Fruit fly (Drosophila melanogaster): Measurements from ENCODE around the gene CAH4.

The CAH4 gene

dm6 chr3R:24894419-24895206, 37.3 kb upstream of the CAH4 start, which contains the start of the genes CG31121 and CG11069 (continued):
- TF ChIP-seq ss (GFP tag; optimal IDR thresholded peaks at IDR 0.05): peak in 1 of 2 experiments; percentile 3
- no peak for TF ChIP-seq Met (GFP tag; optimal IDR thresholded peaks at IDR 0.05)
- TF ChIP-seq CG3032 (tag; optimal IDR thresholded peaks at IDR 0.05): no peak
- no peak for TF ChIP-seq CG8632 (GFP tag; optimal IDR thresholded peaks at IDR 0.05)
- no peak for TF ChIP-seq Sox14 (GFP tag; optimal IDR thresholded peaks at IDR 0.05)
- TF ChIP-seq cyc (GFP tag; optimal IDR thresholded peaks at IDR 0.05): no peak
- TF ChIP-seq Hr39 (GFP tag; optimal IDR thresholded peaks at IDR 0.05): no peak
- no peak for TF ChIP-seq esn (GFP tag; optimal IDR thresholded peaks at IDR 0.05)
- no peak for TF ChIP-seq achi (GFP tag; optimal IDR thresholded peaks at IDR 0.05)
- TF ChIP-seq CG6276 (GFP tag; optimal IDR thresholded peaks at IDR 0.05): no peak
- TF ChIP-seq acj6 (GFP tag; optimal IDR thresholded peaks at IDR 0.05): no peak
- TF ChIP-seq Smox (GFP tag; optimal IDR thresholded peaks at IDR 0.05): no peak
- TF ChIP-seq eg (GFP tag; IDR thresholded peaks at IDR 0.05): peak; percentile 59; the same call in 1 of the 3 replicates
- no peak for TF ChIP-seq Ets21C (GFP tag; optimal IDR thresholded peaks at IDR 0.05)
- TF ChIP-seq CG3919 (GFP tag; optimal IDR thresholded peaks at IDR 0.05): peak; percentile 6
- TF ChIP-seq CG8119 (GFP tag; IDR thresholded peaks at IDR 0.05): peak; percentile 29; the same call in 2 of the 3 replicates
- TF ChIP-seq Sox15 (GFP tag; optimal IDR thresholded peaks at IDR 0.05): no peak
- no peak for TF ChIP-seq CG11902 (GFP tag; optimal IDR thresholded peaks at IDR 0.05)
- TF ChIP-seq fd85E (GFP tag; optimal IDR thresholded peaks at IDR 0.05): no peak
- TF ChIP-seq net (GFP tag; optimal IDR thresholded peaks at IDR 0.05): peak; percentile 9
- no peak for TF ChIP-seq CG10631 (GFP tag; optimal IDR thresholded peaks at IDR 0.05)
- no peak for TF ChIP-seq spab (GFP tag; optimal IDR thresholded peaks at IDR 0.05)
- no peak for TF ChIP-seq CG32006 (GFP tag; optimal IDR thresholded peaks at IDR 0.05)

DNA sequence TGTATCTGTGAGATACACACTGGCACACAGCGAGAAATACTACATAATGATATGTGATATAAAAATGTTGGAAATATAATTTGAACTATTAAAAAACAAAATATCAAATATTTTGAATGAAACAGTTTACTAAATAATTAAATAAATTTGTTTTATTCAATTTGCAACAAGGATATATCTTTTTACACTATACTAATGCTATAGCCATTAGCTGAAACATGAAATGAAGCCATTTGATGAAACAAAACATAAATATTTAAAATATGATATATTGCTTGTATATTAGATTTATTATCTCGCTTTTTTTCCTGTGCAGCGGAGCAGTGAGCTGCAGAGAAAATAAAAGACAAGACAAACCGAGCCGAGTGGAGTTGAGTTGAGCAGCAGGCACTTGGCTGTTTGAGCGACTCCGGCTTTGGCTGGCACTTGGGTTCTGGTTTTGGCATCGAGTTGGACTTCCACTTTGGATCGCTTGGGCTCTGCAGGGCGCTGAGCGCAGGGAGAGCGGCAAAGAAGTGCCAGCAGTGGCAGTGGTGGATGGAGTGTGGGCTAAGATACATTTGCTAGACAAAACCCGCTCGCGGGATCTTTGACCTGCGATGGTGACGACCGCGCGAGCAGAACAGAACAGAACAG, 36.1 kb upstream of the CAH4 start:
- peak; percentile 63 for TF ChIP-seq Sox102F (GFP tag; optimal IDR thresholded peaks at IDR 0.05)
- TF ChIP-seq Eip75B (GFP tag; optimal IDR thresholded peaks at IDR 0.05): peak; percentile 53
- TF ChIP-seq OdsH (GFP tag; optimal IDR thresholded peaks at IDR 0.05): peak; percentile 86
- peak; percentile 90 for TF ChIP-seq achi (GFP tag; optimal IDR thresholded peaks at IDR 0.05)
- TF ChIP-seq CG10631 (GFP tag; optimal IDR thresholded peaks at IDR 0.05): peak; percentile 88
- TF ChIP-seq dac (GFP tag; optimal IDR thresholded peaks at IDR 0.05): peak; percentile 62
- peak; percentile 72 for TF ChIP-seq topi (GFP tag; optimal IDR thresholded peaks at IDR 0.05)
- peak; percentile 76 for TF ChIP-seq Gug (GFP tag; IDR thresholded peaks at IDR 0.05)
- peak; percentile 19 for TF ChIP-seq Ets21C (GFP tag; optimal IDR thresholded peaks at IDR 0.05)
- TF ChIP-seq CG11762 (GFP tag; optimal IDR thresholded peaks at IDR 0.05; ENCODE audit: insufficient read depth): peak; percentile 80
- TF ChIP-seq CG11902 (GFP tag; optimal IDR thresholded peaks at IDR 0.05): peak; percentile 59
- TF ChIP-seq CG8632 (GFP tag; optimal IDR thresholded peaks at IDR 0.05): peak; percentile 79
- peak; percentile 90 for TF ChIP-seq CG32006 (GFP tag; optimal IDR thresholded peaks at IDR 0.05)
- TF ChIP-seq CG3032 (tag; optimal IDR thresholded peaks at IDR 0.05): peak; percentile 96
- TF ChIP-seq cyc (GFP tag; optimal IDR thresholded peaks at IDR 0.05): peak; percentile 74
- TF ChIP-seq Eip93F (GFP tag; optimal IDR thresholded peaks at IDR 0.05): no peak
- TF ChIP-seq CG34406 (GFP tag; optimal IDR thresholded peaks at IDR 0.05): peak; percentile 82
- peak; percentile 95 for TF ChIP-seq Eip78C (GFP tag)
- peak; percentile 81 for TF ChIP-seq CG10669 (GFP tag; optimal IDR thresholded peaks at IDR 0.05)
- peak; percentile 95 for TF ChIP-seq CG8119 (GFP tag; IDR thresholded peaks at IDR 0.05)
- TF ChIP-seq CG16779 (tag; optimal IDR thresholded peaks at IDR 0.05): peak; percentile 81
- peak; percentile 27 for TF ChIP-seq fd85E (GFP tag; optimal IDR thresholded peaks at IDR 0.05)
- peak; percentile 85 for TF ChIP-seq fd59A (GFP tag; optimal IDR thresholded peaks at IDR 0.05)
- peak; percentile 91 for TF ChIP-seq spab (GFP tag; optimal IDR thresholded peaks at IDR 0.05)
- TF ChIP-seq eg (GFP tag; IDR thresholded peaks at IDR 0.05): peak; percentile 84
- TF ChIP-seq CG1621 (tag; optimal IDR thresholded peaks at IDR 0.05): peak; percentile 45
- peak; percentile 91 for TF ChIP-seq dsx (GFP tag; optimal IDR thresholded peaks at IDR 0.05; ENCODE audit: poor library complexity, severe bottlenecking)
- TF ChIP-seq CG6163 (GFP tag; IDR thresholded peaks at IDR 0.05): peak; percentile 81; the same call in 2 of the 3 replicates
- TF ChIP-seq fkh (GFP tag; optimal IDR thresholded peaks at IDR 0.05): peak; percentile 64
- TF ChIP-seq Hr4 (GFP tag; optimal IDR thresholded peaks at IDR 0.05): peak; percentile 66
- TF ChIP-seq acj6 (GFP tag; optimal IDR thresholded peaks at IDR 0.05): peak; percentile 81
- TF ChIP-seq vri (GFP tag; optimal IDR thresholded peaks at IDR 0.05): peak; percentile 42
- peak; percentile 87 for TF ChIP-seq svp (GFP tag)
- TF ChIP-seq Ets96B (tag; optimal IDR thresholded peaks at IDR 0.05): peak; percentile 93
- TF ChIP-seq net (GFP tag; optimal IDR thresholded peaks at IDR 0.05): peak; percentile 88
- peak; percentile 77 for TF ChIP-seq Smox (GFP tag; optimal IDR thresholded peaks at IDR 0.05)
- TF ChIP-seq CG6792 (GFP tag; optimal IDR thresholded peaks at IDR 0.05): peak; percentile 80
- TF ChIP-seq CG3919 (GFP tag; optimal IDR thresholded peaks at IDR 0.05): peak; percentile 86
